Worm (Caenorhabditis elegans) whole organism, L4/young adult: ENCODE data around the gene clec-215.

Experiments used
- W03F9.2 ChIP-seq: fragments of 150-350 bp; optimal IDR thresholded peaks from 2 replicates; lab custom pipeline; 2014; ENCODE audit warnings: missing biosample characterization, missing genetic modification characterization
- him-1 ChIP-seq: sonication (generic microtip); optimal IDR thresholded peaks from 2 replicates; lab custom pipeline; 2016; ENCODE audit warnings: missing genotype, missing genetic modification reagents, missing genetic modification characterization, missing compliant biosample characterization

ce11 chrV:7580378-7580777, 31.8 kb upstream of the clec-215 start, which contains the start of gene ets-6:
- peak; percentile 28 for TF ChIP-seq W03F9.2
- TF ChIP-seq him-1 (tag; lab: Kevin White, UChicago): no peak
